Worm (Caenorhabditis elegans): ENCODE measurements around the gene rpl-36.

- TF ChIP-seq med-1 (GFP tag; optimal IDR thresholded peaks at IDR 0.05; ENCODE audit: insufficient read depth) (no peak), T22C8.4 (GFP tag; IDR thresholded peaks at IDR 0.05) (no peak), ztf-29 (GFP tag; IDR thresholded peaks at IDR 0.05) (no peak), cog-1 (tag; optimal IDR thresholded peaks at IDR 0.05) (no peak), klf-2 (GFP tag; conservative IDR thresholded peaks at IDR 0.05) (no peak), flt-1 (GFP tag; IDR thresholded peaks at IDR 0.05) (no peak), ztf-23 (GFP tag; IDR thresholded peaks at IDR 0.05) (no peak), ref-1 (GFP tag; conservative IDR thresholded peaks at IDR 0.05) (no peak), tab-1 (GFP tag; IDR thresholded peaks at IDR 0.05) (no peak)
These were observed 25.5 kb upstream of the rpl-36 start for ce11 chrIII:7154526-7154925.
